Fruit fly (Drosophila melanogaster): Measurements from ENCODE around the gene CCT6.
A peak's percentile ranks its signal among the peaks of the same experiment; 100 is the strongest.

dm6 chrX:15709984-15710750, 36.3 kb upstream of the CCT6 start, which contains the start of the genes CG9281 and CG15601:
- TF ChIP-seq CG43689 (GFP tag; IDR thresholded peaks at IDR 0.05) (no peak), CG8478 (optimal IDR thresholded peaks at IDR 0.05) (peak; percentile 93), NC2β (GFP tag; optimal IDR thresholded peaks at IDR 0.05) (no peak), CG9797 (GFP tag; optimal IDR thresholded peaks at IDR 0.05) (peak; percentile 88), slou (GFP tag; optimal IDR thresholded peaks at IDR 0.05) (no peak), knrl (GFP tag; IDR thresholded peaks at IDR 0.05; ENCODE audit: partially characterized antibody) (peak; percentile 48; the same call in 1 of the 3 replicates), ham (GFP tag; IDR thresholded peaks at IDR 0.05) (no peak), prd (optimal IDR thresholded peaks at IDR 0.05) (no peak), prd (GFP tag; IDR thresholded peaks at IDR 0.05) (no peak), repo (GFP tag; optimal IDR thresholded peaks at IDR 0.05) (no peak)

Measured in whole organism, embryonic.